Fruit fly (Drosophila melanogaster) whole organism, embryonic: ENCODE results near the gene mthl1.

ENCODE experiments used
- Antp ChIP-seq: fragments of 200-800 bp; sonication (Bioruptor generic); optimal IDR thresholded peaks from 3 replicates; lab custom pipeline; 2016; ENCODE audit warnings: missing biosample characterization, missing genetic modification characterization
- Atf3 ChIP-seq: fragments of 200-800 bp; sonication (Bioruptor generic); optimal IDR thresholded peaks from 3 replicates; lab custom pipeline; 2016; ENCODE audit warnings: missing biosample characterization, missing genetic modification characterization
- BtbVII ChIP-seq: fragments of 200-800 bp; sonication (Bioruptor generic); optimal IDR thresholded peaks from 3 replicates; lab custom pipeline; 2017; ENCODE audit warnings: missing biosample characterization, mild to moderate bottlenecking, missing genetic modification characterization
- Bteb2 ChIP-seq: fragments of 200-800 bp; sonication (Bioruptor generic); optimal IDR thresholded peaks from 2 replicates; lab custom pipeline; 2016; ENCODE audit warnings: missing biosample characterization, missing genetic modification characterization
- C15 ChIP-seq: fragments of 200-800 bp; sonication (Bioruptor generic); IDR thresholded peaks from 3 replicates; pipeline ENCODE4 v1.3.6; 2022; ENCODE audit warnings: missing biosample characterization, missing genetic modification characterization
- CG11560 ChIP-seq: fragments of 200-800 bp; sonication (Bioruptor generic); IDR thresholded peaks from 3 replicates; pipeline ENCODE4 v1.3.6; 2022; ENCODE audit warnings: missing biosample characterization, missing genetic modification characterization
- CG12391 ChIP-seq: fragments of 200-800 bp; sonication (Bioruptor generic); optimal IDR thresholded peaks from 3 replicates; lab custom pipeline; 2018; ENCODE audit warnings: missing biosample characterization, mild to moderate bottlenecking, missing genetic modification characterization, moderate library complexity
- CG12769 ChIP-seq: fragments of 200-800 bp; sonication (Bioruptor generic); optimal IDR thresholded peaks from 2 replicates; lab custom pipeline; 2019; ENCODE audit warnings: missing biosample characterization, mild to moderate bottlenecking, missing genetic modification characterization, moderate library complexity
- CG13775 ChIP-seq: fragments of 200-800 bp; sonication (Bioruptor generic); optimal IDR thresholded peaks from 3 replicates; lab custom pipeline; 2017; ENCODE audit warnings: missing biosample characterization, mild to moderate bottlenecking, missing genetic modification characterization
- CG14667 ChIP-seq: fragments of 200-800 bp; sonication (Bioruptor generic); IDR thresholded peaks from 2 replicates; pipeline ENCODE4 v1.3.6; 2022; ENCODE audit warnings: missing biosample characterization, missing genetic modification characterization
- CG15011 ChIP-seq: fragments of 200-800 bp; sonication (Bioruptor generic); optimal IDR thresholded peaks from 3 replicates; lab custom pipeline; 2018; ENCODE audit warnings: missing biosample characterization, mild to moderate bottlenecking, missing genetic modification characterization
- CG15269 ChIP-seq: fragments of 200-800 bp; sonication (Bioruptor generic); optimal IDR thresholded peaks from 2 replicates; lab custom pipeline; 2018; ENCODE audit warnings: missing biosample characterization, mild to moderate bottlenecking, missing genetic modification characterization, moderate library complexity
- CG17612 ChIP-seq: fragments of 200-800 bp; sonication (Bioruptor generic); IDR thresholded peaks from 2 replicates; pipeline ENCODE4 v1.3.6; 2022; ENCODE audit warnings: missing biosample characterization, missing genetic modification characterization
- CG2120 ChIP-seq: fragments of 200-800 bp; sonication (Bioruptor generic); optimal IDR thresholded peaks from 3 replicates; lab custom pipeline; 2016; ENCODE audit warnings: missing biosample characterization, missing genetic modification characterization
- CG2712 ChIP-seq: fragments of 200-800 bp; optimal IDR thresholded peaks from 3 replicates; lab custom pipeline; 2019; ENCODE audit warnings: missing biosample characterization, mild to moderate bottlenecking, missing genetic modification characterization, moderate library complexity
- CG30020 ChIP-seq: fragments of 200-800 bp; optimal IDR thresholded peaks from 2 replicates; lab custom pipeline; 2019; ENCODE audit warnings: missing biosample characterization, mild to moderate bottlenecking, missing genetic modification characterization, moderate library complexity
- CG30431 ChIP-seq: fragments of 200-800 bp; sonication (Bioruptor generic); optimal IDR thresholded peaks from 2 replicates; lab custom pipeline; 2017; ENCODE audit warnings: missing biosample characterization, missing genetic modification characterization
- CG3281 ChIP-seq: fragments of 200-800 bp; sonication (Bioruptor generic); optimal IDR thresholded peaks from 3 replicates; lab custom pipeline; 2017; ENCODE audit warnings: missing biosample characterization, mild to moderate bottlenecking, missing genetic modification characterization
- CG33213 ChIP-seq: fragments of 200-800 bp; sonication (Bioruptor generic); optimal IDR thresholded peaks from 3 replicates; lab custom pipeline; 2016; ENCODE audit warnings: missing biosample characterization, missing genetic modification characterization
- CG6689 ChIP-seq: fragments of 200-800 bp; sonication (Bioruptor generic); IDR thresholded peaks from 2 replicates; pipeline ENCODE4 v1.3.6; 2022; ENCODE audit warnings: missing biosample characterization, missing genetic modification characterization
- CG8478 ChIP-seq: fragments of >200 bp; optimal IDR thresholded peaks from 2 replicates; lab custom pipeline; 2018
- CG8765 ChIP-seq: fragments of 200-800 bp; sonication (Bioruptor generic); IDR thresholded peaks from 2 replicates; pipeline ENCODE4 v1.3.6; 2022; ENCODE audit warnings: missing biosample characterization, missing genetic modification characterization
- HLH54F ChIP-seq: fragments of 200-800 bp; sonication (Bioruptor generic); optimal IDR thresholded peaks from 3 replicates; lab custom pipeline; 2016; ENCODE audit warnings: missing biosample characterization, missing genetic modification characterization
- Hand ChIP-seq: fragments of 200-800 bp; sonication (Bioruptor generic); optimal IDR thresholded peaks from 2 replicates; lab custom pipeline; 2017; ENCODE audit warnings: mild to moderate bottlenecking, missing biosample characterization, missing genetic modification reagents, missing genetic modification characterization
- Hmr ChIP-seq: fragments of 200-800 bp; sonication (Bioruptor generic); optimal IDR thresholded peaks from 3 replicates; lab custom pipeline; 2017; ENCODE audit warnings: mild to moderate bottlenecking, missing biosample characterization, missing genetic modification reagents, missing genetic modification characterization
- MTF-1 ChIP-seq: fragments of 200-800 bp; sonication (Bioruptor generic); optimal IDR thresholded peaks from 2 replicates; lab custom pipeline; 2018; ENCODE audit warnings: missing biosample characterization, mild to moderate bottlenecking, missing genetic modification characterization, borderline replicate concordance
- Nf-YA ChIP-seq: fragments of 200-800 bp; sonication (Bioruptor generic); IDR thresholded peaks from 2 replicates; pipeline ENCODE4 v1.3.6; 2022; ENCODE audit warnings: missing biosample characterization, missing genetic modification characterization
- Oli ChIP-seq: fragments of 200-800 bp; sonication (Bioruptor generic); optimal IDR thresholded peaks from 2 replicates; lab custom pipeline; 2018; ENCODE audit warnings: missing biosample characterization, mild to moderate bottlenecking, missing genetic modification characterization, moderate library complexity
- PHDP ChIP-seq: fragments of 200-800 bp; sonication (Bioruptor generic); optimal IDR thresholded peaks from 3 replicates; lab custom pipeline; 2018; ENCODE audit warnings: missing biosample characterization, mild to moderate bottlenecking, missing genetic modification characterization, moderate library complexity
- al ChIP-seq: fragments of 200-800 bp; sonication (Bioruptor generic); IDR thresholded peaks from 2 replicates; pipeline ENCODE4 v1.3.6; 2022; ENCODE audit warnings: missing biosample characterization, missing genetic modification characterization
- bowl ChIP-seq: fragments of 200-800 bp; sonication (Bioruptor generic); IDR thresholded peaks from 2 replicates; pipeline ENCODE4 v1.3.6; 2022; ENCODE audit warnings: missing biosample characterization, missing genetic modification characterization
- croc ChIP-seq: fragments of 200-800 bp; sonication (Bioruptor generic); conservative IDR thresholded peaks from 3 replicates; pipeline ENCODE4 v1.3.6; 2022; ENCODE audit warnings: missing biosample characterization, missing genetic modification characterization
- dm ChIP-seq: fragments of 200-800 bp; sonication (Bioruptor generic); optimal IDR thresholded peaks from 3 replicates; lab custom pipeline; 2016; ENCODE audit warnings: missing biosample characterization, missing genetic modification characterization
- dmrt11E ChIP-seq: fragments of 200-800 bp; sonication (Bioruptor generic); optimal IDR thresholded peaks from 3 replicates; lab custom pipeline; 2018; ENCODE audit warnings: missing biosample characterization, mild to moderate bottlenecking, missing genetic modification characterization, moderate library complexity
- gce ChIP-seq: fragments of 200-800 bp; sonication (Bioruptor generic); IDR thresholded peaks from 3 replicates; pipeline ENCODE4 v1.3.6; 2022; ENCODE audit warnings: missing biosample characterization, missing genetic modification characterization
- gem ChIP-seq: fragments of 200-800 bp; sonication (Bioruptor generic); optimal IDR thresholded peaks from 2 replicates; lab custom pipeline; 2019; ENCODE audit warnings: missing biosample characterization, mild to moderate bottlenecking, missing genetic modification characterization, moderate library complexity
- hkb ChIP-seq, 2 experiments: fragments of 200-800 bp in 1 of 2; fragments of >200 bp in 1 of 2; sonication (Bioruptor generic) in 1 of 2; IDR thresholded peaks in 1 of 2; optimal IDR thresholded peaks in 1 of 2; 2 replicates each; pipeline versions ENCODE4 v1.3.6 to Lab custom; 2017 to 2022; ENCODE audit warnings: missing biosample characterization in 1 of 2, missing genetic modification characterization in 1 of 2
- lilli ChIP-seq: fragments of 200-800 bp; sonication (Bioruptor generic); optimal IDR thresholded peaks from 3 replicates; lab custom pipeline; 2016; ENCODE audit warnings: missing biosample characterization, missing genetic modification characterization
- odd ChIP-seq: fragments of 200-800 bp; sonication (Bioruptor generic); optimal IDR thresholded peaks from 2 replicates; lab custom pipeline; 2017; ENCODE audit warnings: missing biosample characterization, mild to moderate bottlenecking, missing genetic modification characterization
- phol ChIP-seq: fragments of 200-800 bp; sonication (Bioruptor generic); optimal IDR thresholded peaks from 3 replicates; lab custom pipeline; 2018; ENCODE audit warnings: missing biosample characterization, mild to moderate bottlenecking, missing genetic modification characterization, moderate library complexity
- pita ChIP-seq: fragments of 200-800 bp; sonication (Bioruptor generic); optimal IDR thresholded peaks from 2 replicates; lab custom pipeline; 2017; ENCODE audit warnings: missing biosample characterization, mild to moderate bottlenecking, missing genetic modification characterization
- pum ChIP-seq: fragments of 200-800 bp; sonication (Bioruptor generic); optimal IDR thresholded peaks from 2 replicates; lab custom pipeline; 2016; ENCODE audit warnings: missing biosample characterization, missing genetic modification characterization
- repo ChIP-seq: fragments of 200-800 bp; sonication (Bioruptor generic); optimal IDR thresholded peaks from 2 replicates; lab custom pipeline; 2016; ENCODE audit warnings: missing biosample characterization, missing genetic modification characterization
- scrt ChIP-seq: fragments of 200-800 bp; sonication (Bioruptor generic); optimal IDR thresholded peaks from 2 replicates; lab custom pipeline; 2018; ENCODE audit warnings: missing biosample characterization, mild to moderate bottlenecking, missing genetic modification characterization, moderate library complexity
- slou ChIP-seq: fragments of 200-800 bp; sonication (Bioruptor generic); optimal IDR thresholded peaks from 3 replicates; lab custom pipeline; 2016; ENCODE audit warnings: missing biosample characterization, missing genetic modification characterization
- zen2 ChIP-seq: fragments of 200-800 bp; sonication (Bioruptor generic); IDR thresholded peaks from 3 replicates; pipeline ENCODE4 v1.3.6; 2022; ENCODE audit warnings: missing biosample characterization, missing genetic modification characterization; ENCODE audit not compliant: partially characterized antibody

Gene mthl1

dm6 chrX:16677163-16677562, 36.4 kb downstream of the mthl1 start (continued):
- no peak for TF ChIP-seq BtbVII
- no peak for TF ChIP-seq Bteb2 (GFP tag; lab: Kevin White, UChicago)
- TF ChIP-seq zen2 (GFP tag; lab: Robert Waterston, UW): no peak
- TF ChIP-seq CG13775 (GFP tag; lab: Kevin White, UChicago): no peak
- no peak for TF ChIP-seq Nf-YA
- TF ChIP-seq Oli: peak; percentile 2
- no peak for TF ChIP-seq CG8765
- no peak for TF ChIP-seq Hand (GFP tag; lab: Kevin White, UChicago)
- TF ChIP-seq odd (GFP tag; lab: Kevin White, UChicago): no peak
- TF ChIP-seq Hmr: no peak
- TF ChIP-seq CG15269 (tag; lab: Kevin White, UChicago): no peak
- no peak for TF ChIP-seq C15 (GFP tag; lab: Robert Waterston, UW)
- TF ChIP-seq hkb (optimal IDR thresholded peaks at IDR 0.05; lab: Kevin White, UChicago): no peak
- TF ChIP-seq hkb (GFP tag; IDR thresholded peaks at IDR 0.05; lab: Robert Waterston, UW): no peak
- TF ChIP-seq slou: no peak
- peak; percentile 22 for TF ChIP-seq dmrt11E (tag; lab: Kevin White, UChicago)
- TF ChIP-seq Antp: no peak
- TF ChIP-seq CG12391: peak; percentile 11
- TF ChIP-seq HLH54F (GFP tag; lab: Kevin White, UChicago): no peak
- no peak for TF ChIP-seq lilli (GFP tag; lab: Kevin White, UChicago)
- TF ChIP-seq dm (GFP tag; lab: Kevin White, UChicago): no peak
- no peak for TF ChIP-seq CG15011 (GFP tag; lab: Kevin White, UChicago)
- TF ChIP-seq PHDP (tag; lab: Kevin White, UChicago): peak; percentile 20
- no peak for TF ChIP-seq pum (GFP tag; lab: Kevin White, UChicago)
- TF ChIP-seq scrt (GFP tag; lab: Kevin White, UChicago): no peak
- no peak for TF ChIP-seq CG17612 (GFP tag; lab: Robert Waterston, UW)
- TF ChIP-seq gem (tag; lab: Kevin White, UChicago): peak; percentile 43
- TF ChIP-seq Atf3 (GFP tag; lab: Kevin White, UChicago): no peak
- peak; percentile 13 for TF ChIP-seq CG2712 (tag; lab: Kevin White, UChicago)
- TF ChIP-seq CG3281 (GFP tag; lab: Kevin White, UChicago): no peak
- no peak for TF ChIP-seq CG33213 (GFP tag; lab: Kevin White, UChicago)
- TF ChIP-seq CG8478: no peak
- no peak for TF ChIP-seq CG11560 (tag; lab: Robert Waterston, UW)
- 0 out of 2 replicates have a peak, but pooled peaks have one; percentile 22 for TF ChIP-seq CG6689
- TF ChIP-seq CG12769 (tag; lab: Kevin White, UChicago): no peak
- no peak for TF ChIP-seq CG14667 (GFP tag; lab: Robert Waterston, UW)
- no peak for TF ChIP-seq gce (GFP tag; lab: Robert Waterston, UW)
- no peak for TF ChIP-seq repo (GFP tag; lab: Kevin White, UChicago)
- no peak for TF ChIP-seq croc (GFP tag; lab: Robert Waterston, UW)
- TF ChIP-seq CG2120 (GFP tag; lab: Kevin White, UChicago): no peak
- no peak for TF ChIP-seq bowl (GFP tag; lab: Robert Waterston, UW)
- no peak for TF ChIP-seq MTF-1 (GFP tag; lab: Kevin White, UChicago)
- no peak for TF ChIP-seq al (GFP tag; lab: Robert Waterston, UW)
- no peak for TF ChIP-seq CG30020 (tag; lab: Kevin White, UChicago)
- TF ChIP-seq phol (tag; lab: Kevin White, UChicago): peak; percentile 6
- no peak for TF ChIP-seq CG30431 (GFP tag; lab: Kevin White, UChicago)
- TF ChIP-seq pita (GFP tag; lab: Kevin White, UChicago): no peak
- TF ChIP-seq, all 482 proteins: peak for 20
